Fruit fly (Drosophila melanogaster) whole organism, embryonic: Measurements from ENCODE around the gene APP-BP1.

Experiments
- ATbp ChIP-seq: fragments of 200-800 bp; sonication (Bioruptor generic); optimal IDR thresholded peaks from 2 replicates; lab custom pipeline; 2017; ENCODE audit warnings: missing biosample characterization, mild to moderate bottlenecking, missing genetic modification characterization, missing genetic modification reagents
- Asciz ChIP-seq: fragments of 200-800 bp; sonication (Bioruptor generic); optimal IDR thresholded peaks from 2 replicates; lab custom pipeline; 2017; ENCODE audit warnings: missing biosample characterization, mild to moderate bottlenecking, missing genetic modification characterization, missing genetic modification reagents
- B-H2 ChIP-seq: fragments of 200-800 bp; sonication (Bioruptor generic); optimal IDR thresholded peaks from 2 replicates; lab custom pipeline; 2018; ENCODE audit warnings: missing biosample characterization, mild to moderate bottlenecking, missing genetic modification characterization
- BtbVII ChIP-seq: fragments of 200-800 bp; sonication (Bioruptor generic); optimal IDR thresholded peaks from 3 replicates; lab custom pipeline; 2017; ENCODE audit warnings: missing biosample characterization, mild to moderate bottlenecking, missing genetic modification characterization
- CG10543 ChIP-seq: fragments of 200-800 bp; sonication (Bioruptor generic); optimal IDR thresholded peaks from 3 replicates; lab custom pipeline; 2017; ENCODE audit warnings: missing biosample characterization, mild to moderate bottlenecking, missing genetic modification characterization, moderate library complexity
- CG11504 ChIP-seq: fragments of 200-800 bp; sonication (Bioruptor generic); optimal IDR thresholded peaks from 3 replicates; lab custom pipeline; 2019; ENCODE audit warnings: missing biosample characterization, mild to moderate bottlenecking, missing genetic modification characterization, moderate library complexity
- CG12155 ChIP-seq: fragments of 200-800 bp; sonication (Bioruptor generic); optimal IDR thresholded peaks from 3 replicates; lab custom pipeline; 2016; ENCODE audit warnings: missing biosample characterization, missing genetic modification characterization
- CG1233 ChIP-seq: fragments of 200-800 bp; sonication (Bioruptor generic); optimal IDR thresholded peaks from 4 replicates; lab custom pipeline; 2018; ENCODE audit warnings: missing biosample characterization, mild to moderate bottlenecking, missing genetic modification characterization
- CG13296 ChIP-seq: fragments of 200-800 bp; sonication (Bioruptor generic); optimal IDR thresholded peaks from 3 replicates; lab custom pipeline; 2018; ENCODE audit warnings: missing biosample characterization, mild to moderate bottlenecking, missing genetic modification characterization
- CG13894 ChIP-seq: fragments of 200-800 bp; sonication (Bioruptor generic); optimal IDR thresholded peaks from 3 replicates; lab custom pipeline; 2018; ENCODE audit warnings: missing biosample characterization, mild to moderate bottlenecking, missing genetic modification characterization, moderate library complexity
- CG15269 ChIP-seq: fragments of 200-800 bp; sonication (Bioruptor generic); optimal IDR thresholded peaks from 2 replicates; lab custom pipeline; 2018; ENCODE audit warnings: missing biosample characterization, mild to moderate bottlenecking, missing genetic modification characterization, moderate library complexity
- CG15514 ChIP-seq: fragments of 200-800 bp; sonication (Bioruptor generic); optimal IDR thresholded peaks from 3 replicates; lab custom pipeline; 2017; ENCODE audit warnings: missing biosample characterization, missing genetic modification characterization, mild to moderate bottlenecking, moderate library complexity, missing genetic modification reagents
- CG17568 ChIP-seq: fragments of 200-800 bp; sonication (Bioruptor generic); optimal IDR thresholded peaks from 2 replicates; lab custom pipeline; 2018; ENCODE audit warnings: missing biosample characterization, mild to moderate bottlenecking, missing genetic modification characterization, moderate library complexity
- CG17912 ChIP-seq: fragments of 200-800 bp; sonication (Bioruptor generic); optimal IDR thresholded peaks from 2 replicates; lab custom pipeline; 2018; ENCODE audit warnings: missing biosample characterization, mild to moderate bottlenecking, missing genetic modification characterization
- CG18476 ChIP-seq: fragments of 200-800 bp; sonication (Bioruptor generic); optimal IDR thresholded peaks from 2 replicates; lab custom pipeline; 2016; ENCODE audit warnings: missing biosample characterization, mild to moderate bottlenecking, missing genetic modification characterization
- CG18599 ChIP-seq: fragments of 200-800 bp; sonication (Bioruptor generic); optimal IDR thresholded peaks from 3 replicates; lab custom pipeline; 2017; ENCODE audit warnings: missing biosample characterization, missing genetic modification characterization, mild to moderate bottlenecking, moderate library complexity, missing genetic modification reagents
- CG2120 ChIP-seq: fragments of 200-800 bp; sonication (Bioruptor generic); optimal IDR thresholded peaks from 3 replicates; lab custom pipeline; 2016; ENCODE audit warnings: missing biosample characterization, missing genetic modification characterization
- CG33557 ChIP-seq: fragments of 200-800 bp; sonication (Bioruptor generic); optimal IDR thresholded peaks from 2 replicates; lab custom pipeline; 2019; ENCODE audit warnings: missing biosample characterization, mild to moderate bottlenecking, missing genetic modification characterization, moderate library complexity
- CG34376 ChIP-seq: fragments of 200-800 bp; sonication (Bioruptor generic); optimal IDR thresholded peaks from 2 replicates; lab custom pipeline; 2018; ENCODE audit warnings: missing biosample characterization, mild to moderate bottlenecking, missing genetic modification characterization
- CG3995 ChIP-seq: fragments of 200-800 bp; sonication (Bioruptor generic); optimal IDR thresholded peaks from 3 replicates; lab custom pipeline; 2016; ENCODE audit warnings: missing biosample characterization, missing genetic modification characterization
- CG4328 ChIP-seq: fragments of 200-800 bp; sonication (Bioruptor generic); optimal IDR thresholded peaks from 3 replicates; lab custom pipeline; 2017; ENCODE audit warnings: missing biosample characterization, missing genetic modification reagents, missing genetic modification characterization
- CG7839 ChIP-seq: fragments of 200-800 bp; sonication (Bioruptor generic); optimal IDR thresholded peaks from 3 replicates; lab custom pipeline; 2018; ENCODE audit warnings: missing biosample characterization, mild to moderate bottlenecking, missing genetic modification characterization, moderate library complexity
- CG8290 ChIP-seq, 3 experiments: fragments of 200-800 bp; sonication (Bioruptor generic); optimal IDR thresholded peaks; 2 replicates each; lab custom pipeline; 2016 to 2019; ENCODE audit warnings: missing biosample characterization in 3 of 3, missing genetic modification characterization in 3 of 3, mild to moderate bottlenecking in 2 of 3, moderate library complexity in 1 of 3
- CG8388 ChIP-seq: fragments of 200-800 bp; sonication (Bioruptor generic); optimal IDR thresholded peaks from 2 replicates; lab custom pipeline; 2019; ENCODE audit warnings: missing biosample characterization, mild to moderate bottlenecking, missing genetic modification characterization, moderate library complexity
- Doc3 ChIP-seq: fragments of 200-800 bp; sonication (Bioruptor generic); IDR thresholded peaks from 3 replicates; pipeline ENCODE4 v1.3.6; 2022; ENCODE audit warnings: missing biosample characterization, missing genetic modification characterization; ENCODE audit not compliant: partially characterized antibody
- Elba2 ChIP-seq: fragments of 200-800 bp; sonication (Bioruptor generic); optimal IDR thresholded peaks from 3 replicates; lab custom pipeline; 2016; ENCODE audit warnings: missing biosample characterization, missing genetic modification characterization
- Fer2 ChIP-seq: fragments of 200-800 bp; sonication (Bioruptor generic); optimal IDR thresholded peaks from 2 replicates; lab custom pipeline; 2018; ENCODE audit warnings: missing biosample characterization, mild to moderate bottlenecking, missing genetic modification characterization, moderate library complexity
- Hey ChIP-seq: fragments of 200-800 bp; sonication (Bioruptor generic); optimal IDR thresholded peaks from 3 replicates; lab custom pipeline; 2018; ENCODE audit warnings: missing biosample characterization, mild to moderate bottlenecking, missing genetic modification characterization
- Hmr ChIP-seq: fragments of 200-800 bp; sonication (Bioruptor generic); optimal IDR thresholded peaks from 3 replicates; lab custom pipeline; 2017; ENCODE audit warnings: mild to moderate bottlenecking, missing biosample characterization, missing genetic modification reagents, missing genetic modification characterization
- Hsf ChIP-seq: fragments of 200-800 bp; sonication (Bioruptor generic); optimal IDR thresholded peaks from 3 replicates; lab custom pipeline; 2016; ENCODE audit warnings: missing biosample characterization, missing genetic modification characterization
- Mrtf ChIP-seq: fragments of 200-800 bp; sonication (Bioruptor generic); IDR thresholded peaks from 3 replicates; pipeline ENCODE4 v1.3.6; 2022; ENCODE audit warnings: missing biosample characterization, missing genetic modification characterization
- NC2α ChIP-seq: fragments of 200-800 bp; sonication (Bioruptor generic); optimal IDR thresholded peaks from 2 replicates; lab custom pipeline; 2016; ENCODE audit warnings: missing biosample characterization, missing genetic modification characterization
- Nf-YC ChIP-seq: fragments of 200-800 bp; optimal IDR thresholded peaks from 3 replicates; lab custom pipeline; 2019; ENCODE audit warnings: missing biosample characterization, mild to moderate bottlenecking, missing genetic modification characterization, moderate library complexity
- NfI ChIP-seq: fragments of 200-800 bp; sonication (Bioruptor generic); optimal IDR thresholded peaks from 3 replicates; lab custom pipeline; 2018; ENCODE audit warnings: missing biosample characterization, mild to moderate bottlenecking, missing genetic modification characterization, moderate library complexity
- PHDP ChIP-seq: fragments of 200-800 bp; sonication (Bioruptor generic); optimal IDR thresholded peaks from 3 replicates; lab custom pipeline; 2018; ENCODE audit warnings: missing biosample characterization, mild to moderate bottlenecking, missing genetic modification characterization, moderate library complexity
- Rfx ChIP-seq: fragments of 200-800 bp; sonication (Bioruptor generic); IDR thresholded peaks from 2 replicates; pipeline ENCODE4 v1.3.6; 2022; ENCODE audit warnings: missing biosample characterization, missing genetic modification characterization
- Usf ChIP-seq: fragments of 200-800 bp; sonication (Bioruptor generic); optimal IDR thresholded peaks from 2 replicates; lab custom pipeline; 2017; ENCODE audit warnings: missing genotype, missing biosample characterization, missing genetic modification characterization
- ab ChIP-seq: fragments of 200-800 bp; sonication (Bioruptor generic); optimal IDR thresholded peaks from 2 replicates; lab custom pipeline; 2016; ENCODE audit warnings: missing biosample characterization, missing genetic modification characterization
- ac ChIP-seq: fragments of 200-800 bp; sonication (Bioruptor generic); optimal IDR thresholded peaks from 3 replicates; lab custom pipeline; 2017; ENCODE audit warnings: missing biosample characterization, mild to moderate bottlenecking, missing genetic modification characterization
- ci ChIP-seq: fragments of 200-800 bp; sonication (Bioruptor generic); IDR thresholded peaks from 3 replicates; pipeline ENCODE4 v1.3.6; 2022; ENCODE audit warnings: missing biosample characterization, missing genetic modification characterization
- crc ChIP-seq: fragments of 200-800 bp; sonication (Bioruptor generic); optimal IDR thresholded peaks from 2 replicates; lab custom pipeline; 2016; ENCODE audit warnings: missing biosample characterization, missing genetic modification characterization
- croc ChIP-seq: fragments of 200-800 bp; sonication (Bioruptor generic); conservative IDR thresholded peaks from 3 replicates; pipeline ENCODE4 v1.3.6; 2022; ENCODE audit warnings: missing biosample characterization, missing genetic modification characterization
- dmrt99B ChIP-seq: fragments of 200-800 bp; sonication (Bioruptor generic); optimal IDR thresholded peaks from 2 replicates; lab custom pipeline; 2018; ENCODE audit warnings: missing biosample characterization, mild to moderate bottlenecking, missing genetic modification characterization, moderate library complexity
- emc ChIP-seq: fragments of 200-800 bp; sonication (Bioruptor generic); optimal IDR thresholded peaks from 2 replicates; lab custom pipeline; 2016; ENCODE audit warnings: missing biosample characterization, missing genetic modification characterization
- eyg ChIP-seq: fragments of 200-800 bp; sonication (Bioruptor generic); optimal IDR thresholded peaks from 3 replicates; lab custom pipeline; 2016; ENCODE audit warnings: missing biosample characterization, missing genetic modification characterization
- nmo ChIP-seq: fragments of 200-800 bp; sonication (Bioruptor generic); optimal IDR thresholded peaks from 2 replicates; lab custom pipeline; 2018; ENCODE audit warnings: missing biosample characterization, mild to moderate bottlenecking, missing genetic modification characterization, moderate library complexity
- rib ChIP-seq: fragments of 200-800 bp; sonication (Bioruptor generic); IDR thresholded peaks from 2 replicates; pipeline ENCODE4 v1.3.6; 2022; ENCODE audit warnings: missing biosample characterization, missing genetic modification characterization
- schlank ChIP-seq: fragments of 200-800 bp; sonication (Bioruptor generic); optimal IDR thresholded peaks from 2 replicates; lab custom pipeline; 2018; ENCODE audit warnings: missing biosample characterization, mild to moderate bottlenecking, missing genetic modification characterization
- toy ChIP-seq: fragments of 200-800 bp; sonication (Bioruptor generic); IDR thresholded peaks from 2 replicates; pipeline ENCODE4 v1.3.6; 2022; ENCODE audit warnings: missing biosample characterization, missing genetic modification characterization

Gene APP-BP1

dm6 chr3L:11049414-11049813 lies 48.8 kb upstream of the APP-BP1 start (continued):
- TF ChIP-seq emc (GFP tag; lab: Kevin White, UChicago) = no peak
- peak; percentile 51; the same call in 1 of the 2 replicates for TF ChIP-seq rib (GFP tag; lab: Robert Waterston, UW)
- peak; percentile 6 for TF ChIP-seq B-H2
- no peak for TF ChIP-seq toy (GFP tag; lab: Robert Waterston, UW)
- peak; percentile 36; the same call in 1 of the 3 replicates for TF ChIP-seq ci (GFP tag; lab: Robert Waterston, UW)
- peak; percentile 37 for TF ChIP-seq CG4328 (GFP tag; lab: Kevin White, UChicago)
- TF ChIP-seq NC2α (GFP tag; lab: Kevin White, UChicago) = no peak
- peak; percentile 5 for TF ChIP-seq Fer2 (tag; lab: Kevin White, UChicago)
- peak; percentile 38 for TF ChIP-seq BtbVII (GFP tag; lab: Kevin White, UChicago)
- TF ChIP-seq CG33557 (GFP tag; lab: Kevin White, UChicago) = no peak
- no peak for TF ChIP-seq CG12155
- peak; percentile 66 for TF ChIP-seq CG34376 (GFP tag; lab: Kevin White, UChicago)
- no peak for TF ChIP-seq Hsf (GFP tag; lab: Kevin White, UChicago)
- TF ChIP-seq CG8388 (GFP tag; lab: Kevin White, UChicago) = no peak
- TF ChIP-seq CG3995 = peak; percentile 4
- TF ChIP-seq Mrtf = 0 out of 3 replicates have a peak, but pooled peaks have one; percentile 24
- peak; percentile 18 for TF ChIP-seq CG17912 (GFP tag; lab: Kevin White, UChicago)
- peak; percentile 28 for TF ChIP-seq CG15269 (tag; lab: Kevin White, UChicago)
- TF ChIP-seq CG18599 (GFP tag; lab: Kevin White, UChicago) = peak; percentile 81
- TF ChIP-seq Elba2 (GFP tag; lab: Kevin White, UChicago) = no peak
- peak; percentile 64 for TF ChIP-seq Hey (tag; lab: Kevin White, UChicago)
- TF ChIP-seq CG13894 (tag; lab: Kevin White, UChicago) = peak; percentile 54
- peak; percentile 31; the same call in 1 of the 2 replicates for TF ChIP-seq Rfx
- TF ChIP-seq crc (GFP tag; lab: Kevin White, UChicago) = no peak
- TF ChIP-seq schlank (tag; lab: Kevin White, UChicago) = peak; percentile 38
- TF ChIP-seq CG15514 = peak; percentile 72
- no peak for TF ChIP-seq nmo (GFP tag; lab: Kevin White, UChicago)
- TF ChIP-seq Doc3 (GFP tag; lab: Robert Waterston, UW) = no peak
- TF ChIP-seq Nf-YC (tag; lab: Kevin White, UChicago) = peak; percentile 51
- TF ChIP-seq CG11504 = no peak
- TF ChIP-seq Hmr = peak; percentile 62
- no peak for TF ChIP-seq Usf
- TF ChIP-seq CG7839 (tag; lab: Kevin White, UChicago) = peak; percentile 6
- TF ChIP-seq CG13296 = peak; percentile 86
- no peak for TF ChIP-seq croc (GFP tag; lab: Robert Waterston, UW)
- no peak for TF ChIP-seq CG8290 (GFP tag; optimal IDR thresholded peaks at IDR 0.05; lab: Kevin White, UChicago)
- peak in 1 of 2 experiments; percentile 76 for TF ChIP-seq CG8290 (tag; optimal IDR thresholded peaks at IDR 0.05; lab: Kevin White, UChicago)
- peak; percentile 4 for TF ChIP-seq eyg
- peak; percentile 38 for TF ChIP-seq ATbp
- peak; percentile 12 for TF ChIP-seq PHDP (tag; lab: Kevin White, UChicago)
- TF ChIP-seq dmrt99B (tag; lab: Kevin White, UChicago) = peak; percentile 5
- peak; percentile 11 for TF ChIP-seq CG2120 (GFP tag; lab: Kevin White, UChicago)
- peak; percentile 78 for TF ChIP-seq CG10543 (GFP tag; lab: Kevin White, UChicago)
- no peak for TF ChIP-seq CG18476 (GFP tag; lab: Kevin White, UChicago)
- TF ChIP-seq CG1233 (GFP tag; lab: Kevin White, UChicago) = peak; percentile 6
- TF ChIP-seq Asciz (GFP tag; lab: Kevin White, UChicago) = peak; percentile 34
- TF ChIP-seq ab = no peak
- no peak for TF ChIP-seq NfI
- TF ChIP-seq CG17568 (GFP tag; lab: Kevin White, UChicago) = peak; percentile 27
- no peak for TF ChIP-seq ac (GFP tag; lab: Kevin White, UChicago)
